Worm (Caenorhabditis elegans): ENCODE measurements around the gene F16G10.13.

Gene F16G10.13

DNA sequence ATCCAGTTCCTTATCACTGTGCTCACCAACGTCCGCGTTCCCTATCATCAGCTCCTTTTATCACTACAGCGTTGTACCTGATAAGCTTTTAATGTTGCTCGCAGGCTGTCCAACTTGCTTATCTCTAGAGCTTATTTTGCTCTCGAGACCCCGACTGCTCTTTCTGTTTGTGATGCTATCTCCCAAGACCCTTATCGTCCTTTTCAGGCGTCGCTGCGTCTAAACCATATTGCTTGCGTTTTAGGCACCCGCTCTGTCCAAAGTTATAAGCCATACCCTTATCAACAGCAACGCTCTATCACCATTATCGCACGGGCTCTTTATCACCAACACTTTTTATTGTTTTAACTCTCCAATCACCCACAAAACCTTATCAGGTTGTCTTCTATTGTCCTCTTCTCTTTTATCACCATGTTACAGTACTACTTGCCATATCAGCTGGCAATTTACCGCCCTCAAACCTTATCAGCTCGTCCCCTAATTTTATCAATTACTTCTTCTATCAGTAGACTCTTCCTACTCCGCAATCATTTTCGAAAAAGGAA lies 17.2 kb downstream of the F16G10.13 start:
- TF ChIP-seq mdl-1 (tag; optimal IDR thresholded peaks at IDR 0.05) (peak in 1 of 2 experiments; percentile 20), F13H6.1 (tag; optimal IDR thresholded peaks at IDR 0.05) (peak; percentile 67), ztf-11 (tag; optimal IDR thresholded peaks at IDR 0.05) (no peak), egl-27 (tag; optimal IDR thresholded peaks at IDR 0.05) (peak; percentile 97), Y55F3AM.14 (GFP tag; optimal IDR thresholded peaks at IDR 0.05) (peak; percentile 31), sma-9 (GFP tag; optimal IDR thresholded peaks at IDR 0.05) (peak; percentile 79), sma-9 (tag; optimal IDR thresholded peaks at IDR 0.05) (no peak), crh-2 (tag; optimal IDR thresholded peaks at IDR 0.05) (peak; percentile 88), nhr-21 (tag; optimal IDR thresholded peaks at IDR 0.05) (peak; percentile 5), lsy-2 (tag; optimal IDR thresholded peaks at IDR 0.05) (peak; percentile 31 to 81), fos-1 (tag; optimal IDR thresholded peaks at IDR 0.05) (peak; percentile 94), dmd-4 (tag; optimal IDR thresholded peaks at IDR 0.05) (no peak), sma-3 (GFP tag; optimal IDR thresholded peaks at IDR 0.05) (peak; percentile 94), gmeb-1 (tag; optimal IDR thresholded peaks at IDR 0.05) (peak; percentile 54), nhr-23 (tag; optimal IDR thresholded peaks at IDR 0.05) (no peak), R02D3.7 (tag; optimal IDR thresholded peaks at IDR 0.05) (no peak), skn-1 (tag; optimal IDR thresholded peaks at IDR 0.05) (peak; percentile 18)

DNA sequence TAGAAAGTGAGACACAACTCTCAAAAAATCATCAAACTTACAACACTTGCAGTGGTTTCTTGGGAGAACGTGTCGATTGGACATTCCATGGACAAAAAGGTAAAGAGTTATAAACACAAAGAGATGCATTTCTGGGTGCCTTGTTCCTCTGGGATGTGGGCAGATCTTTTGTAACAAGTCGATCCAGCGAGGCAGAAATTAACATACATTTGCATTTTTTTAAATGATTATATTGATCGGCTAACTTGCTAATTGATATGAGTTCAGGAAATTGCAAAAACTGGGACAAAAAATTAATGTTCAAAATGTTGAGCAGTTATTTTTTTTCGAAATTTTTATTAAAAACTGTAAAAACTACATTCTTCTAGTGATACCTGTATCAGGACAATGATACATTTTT lies 18.0 kb downstream of the F16G10.13 start, which contains the start of gene F16G10.6:
Gene F16G10.6 (minus strand): TSS at position 101 of the 400 bp plus-strand sequence.
- TF ChIP-seq ama-1 (optimal IDR thresholded peaks at IDR 0.05) (no peak), unc-55 (GFP tag; optimal IDR thresholded peaks at IDR 0.05) (no peak), lsy-2 (tag; optimal IDR thresholded peaks at IDR 0.05) (no peak), ceh-82 (tag; optimal IDR thresholded peaks at IDR 0.05) (no peak), mbf-1 (tag; optimal IDR thresholded peaks at IDR 0.05) (no peak), elt-3 (tag; optimal IDR thresholded peaks at IDR 0.05) (no peak), ztf-1 (GFP tag; conservative IDR thresholded peaks at IDR 0.05) (no peak), nhr-12 (tag; optimal IDR thresholded peaks at IDR 0.05) (no peak), skn-1 (tag; optimal IDR thresholded peaks at IDR 0.05) (no peak), nhr-6 (tag; optimal IDR thresholded peaks at IDR 0.05) (no peak), mdl-1 (tag; optimal IDR thresholded peaks at IDR 0.05) (no peak), mab-5 (tag; optimal IDR thresholded peaks at IDR 0.05) (no peak)

DNA sequence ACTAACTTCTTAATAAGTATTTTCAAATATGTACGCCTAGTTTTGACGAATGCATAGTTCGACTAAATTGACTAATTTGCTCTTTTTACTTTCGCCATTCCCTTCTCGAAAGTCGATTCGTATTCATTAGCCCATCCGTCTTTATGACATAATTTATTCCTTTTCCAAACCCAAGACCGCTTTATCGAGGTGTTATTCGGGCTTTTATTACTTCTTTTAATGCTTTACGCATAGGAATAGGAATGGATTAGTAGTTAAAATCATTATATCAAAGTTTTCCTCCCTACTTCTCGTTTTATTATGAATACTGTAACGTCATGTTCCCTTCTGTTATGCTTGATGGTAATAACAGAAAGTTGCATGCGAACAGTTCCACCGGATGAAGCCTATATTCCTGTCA lies 20.8 kb downstream of the F16G10.13 start, which contains the start of gene F16G10.2:
Gene F16G10.2 (plus strand): TSS at position 301 of the 400 bp plus-strand sequence.
- TF ChIP-seq alr-1 (tag; optimal IDR thresholded peaks at IDR 0.05) = no peak
- TF ChIP-seq lin-13 (GFP tag; optimal IDR thresholded peaks at IDR 0.05) = no peak
- no peak for TF ChIP-seq ama-1 (optimal IDR thresholded peaks at IDR 0.05)
- no peak for TF ChIP-seq ZK546.5 (tag; optimal IDR thresholded peaks at IDR 0.05)
- TF ChIP-seq C34F6.9 (tag; optimal IDR thresholded peaks at IDR 0.05) = no peak

DNA sequence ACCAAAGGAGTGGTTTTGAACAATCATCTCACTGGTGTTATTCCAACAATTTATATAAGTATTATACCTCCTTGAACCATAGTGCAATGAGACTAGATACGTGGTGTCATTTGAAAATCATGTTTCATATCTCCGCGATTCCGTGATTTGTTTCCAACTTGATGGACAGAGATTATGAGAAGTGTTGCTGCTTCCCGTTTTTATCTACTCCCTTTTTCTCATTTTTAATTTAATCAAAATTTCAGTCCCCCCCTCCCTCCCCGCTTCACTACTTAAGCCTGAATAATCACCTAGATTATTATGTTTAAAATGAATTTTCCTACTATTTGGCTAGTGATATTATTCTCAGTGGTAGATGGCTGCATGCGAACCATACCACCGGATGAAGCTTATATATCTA lies 23.7 kb downstream of the F16G10.13 start, which contains the start of gene F16G10.3:
Gene F16G10.3 (plus strand): TSS at position 301 of the 400 bp plus-strand sequence.
- TF ChIP-seq nhr-23 (tag; optimal IDR thresholded peaks at IDR 0.05) (no peak), C34F6.9 (tag; optimal IDR thresholded peaks at IDR 0.05) (no peak), ztf-11 (tag; optimal IDR thresholded peaks at IDR 0.05) (no peak), sem-4 (tag; optimal IDR thresholded peaks at IDR 0.05) (no peak), egl-27 (tag; optimal IDR thresholded peaks at IDR 0.05) (no peak), unc-55 (GFP tag; optimal IDR thresholded peaks at IDR 0.05) (no peak), F13H6.1 (tag; optimal IDR thresholded peaks at IDR 0.05) (no peak), nhr-11 (tag; optimal IDR thresholded peaks at IDR 0.05) (no peak), nhr-21 (tag; optimal IDR thresholded peaks at IDR 0.05) (no peak)

DNA sequence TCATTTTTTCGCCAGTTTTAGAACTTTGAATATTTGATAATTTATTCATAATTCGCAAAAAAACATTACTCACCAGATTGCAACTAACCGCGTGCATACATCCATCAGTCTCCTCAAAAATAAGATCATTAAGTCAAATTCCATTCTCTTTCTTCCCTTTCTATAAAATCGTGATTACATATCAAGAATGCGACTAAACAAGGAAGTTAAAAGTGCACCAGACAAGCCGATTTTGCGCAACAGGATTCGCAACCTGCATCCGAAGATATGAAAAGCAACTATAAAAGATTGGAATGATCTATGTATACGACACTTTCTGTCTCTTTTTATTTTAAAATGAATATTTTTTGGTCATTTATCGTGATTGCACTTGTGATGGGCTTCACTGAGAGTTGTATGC lies 26.8 kb downstream of the F16G10.13 start, which contains the start of gene hpo-25:
Gene hpo-25 (plus strand): TSS at position 301 of the 400 bp plus-strand sequence.
- no peak for TF ChIP-seq elt-3 (tag; optimal IDR thresholded peaks at IDR 0.05)
